Fruit fly (Drosophila melanogaster): ENCODE data around the gene CG11841.

CG11841 gene

dm6 chr3R:29094152-29094551, 43.3 kb downstream of the CG11841 start (continued):
- TF ChIP-seq CG15336 (GFP tag; IDR thresholded peaks at IDR 0.05) = peak; percentile 59; the same call in 1 of the 2 replicates
- TF ChIP-seq lz (GFP tag; optimal IDR thresholded peaks at IDR 0.05) = peak; percentile 18
- TF ChIP-seq CG1621 (tag; optimal IDR thresholded peaks at IDR 0.05) = peak; percentile 65
- peak; percentile 40 for TF ChIP-seq CG11762 (GFP tag; optimal IDR thresholded peaks at IDR 0.05; ENCODE audit: insufficient read depth)
- TF ChIP-seq CG3919 (GFP tag; optimal IDR thresholded peaks at IDR 0.05) = peak; percentile 78
- peak; percentile 37 for TF ChIP-seq CG6792 (GFP tag; optimal IDR thresholded peaks at IDR 0.05)
- peak; percentile 47 for TF ChIP-seq CG16779 (tag; optimal IDR thresholded peaks at IDR 0.05)
- peak; percentile 69 for TF ChIP-seq CG10631 (GFP tag; optimal IDR thresholded peaks at IDR 0.05)
- peak; percentile 6 for TF ChIP-seq CG31627 (GFP tag; optimal IDR thresholded peaks at IDR 0.05)
- peak; percentile 22 for TF ChIP-seq CG8319 (GFP tag; optimal IDR thresholded peaks at IDR 0.05)
- TF ChIP-seq Sox102F (GFP tag; optimal IDR thresholded peaks at IDR 0.05) = no peak
- no peak for TF ChIP-seq Eip93F (GFP tag; optimal IDR thresholded peaks at IDR 0.05)
- peak; percentile 9 for TF ChIP-seq Hr39 (GFP tag; optimal IDR thresholded peaks at IDR 0.05)
- TF ChIP-seq CG8119 (GFP tag; IDR thresholded peaks at IDR 0.05) = peak; percentile 66
- peak; percentile 67 for TF ChIP-seq CG6163 (GFP tag; IDR thresholded peaks at IDR 0.05)
- TF ChIP-seq Lpt (GFP tag; optimal IDR thresholded peaks at IDR 0.05) = peak; percentile 51
- TF ChIP-seq vri (GFP tag; optimal IDR thresholded peaks at IDR 0.05) = no peak
- peak; percentile 57 for TF ChIP-seq CG6276 (GFP tag; optimal IDR thresholded peaks at IDR 0.05)

dm6 chr3R:29095525-29095924, 44.7 kb downstream of the CG11841 start:
- no peak for TF ChIP-seq CG10669 (GFP tag; optimal IDR thresholded peaks at IDR 0.05)
- peak; percentile 5 for TF ChIP-seq CG6854 (GFP tag; optimal IDR thresholded peaks at IDR 0.05)

- peak; percentile 81 for TF ChIP-seq fd59A (GFP tag; optimal IDR thresholded peaks at IDR 0.05)
- TF ChIP-seq CG6792 (GFP tag; optimal IDR thresholded peaks at IDR 0.05) = peak; percentile 82
- peak; percentile 85 for TF ChIP-seq Ets21C (GFP tag; optimal IDR thresholded peaks at IDR 0.05)
- TF ChIP-seq cyc (GFP tag; optimal IDR thresholded peaks at IDR 0.05) = peak; percentile 85
- no peak for TF ChIP-seq CG8319 (GFP tag; optimal IDR thresholded peaks at IDR 0.05)
- peak; percentile 83 for TF ChIP-seq dsx (GFP tag; optimal IDR thresholded peaks at IDR 0.05; ENCODE audit: poor library complexity, severe bottlenecking)
- TF ChIP-seq Lpt (GFP tag; optimal IDR thresholded peaks at IDR 0.05) = no peak
- TF ChIP-seq Blimp-1 (GFP tag; optimal IDR thresholded peaks at IDR 0.05) = peak; percentile 56
- TF ChIP-seq CG6854 (GFP tag; optimal IDR thresholded peaks at IDR 0.05) = peak; percentile 22
- no peak for TF ChIP-seq Eip75B (GFP tag; optimal IDR thresholded peaks at IDR 0.05)
- peak; percentile 61 for TF ChIP-seq Sox15 (GFP tag; optimal IDR thresholded peaks at IDR 0.05)
- TF ChIP-seq CG31627 (GFP tag; optimal IDR thresholded peaks at IDR 0.05) = peak; percentile 88
- TF ChIP-seq CG3919 (GFP tag; optimal IDR thresholded peaks at IDR 0.05) = peak; percentile 78
- TF ChIP-seq CG7368 (GFP tag; optimal IDR thresholded peaks at IDR 0.05) = peak; percentile 50
- TF ChIP-seq Eip78C (GFP tag) = peak; percentile 96
- 0 out of 3 replicates have a peak, but pooled peaks have one; percentile 25 for TF ChIP-seq eg (GFP tag; IDR thresholded peaks at IDR 0.05)
- TF ChIP-seq acj6 (GFP tag; optimal IDR thresholded peaks at IDR 0.05) = no peak
- TF ChIP-seq CG32006 (GFP tag; optimal IDR thresholded peaks at IDR 0.05) = no peak
- peak; percentile 66 for TF ChIP-seq CG9139 (GFP tag; optimal IDR thresholded peaks at IDR 0.05)
- peak; percentile 51 for TF ChIP-seq Eip93F (GFP tag; optimal IDR thresholded peaks at IDR 0.05)
- peak; percentile 53 for TF ChIP-seq CG16779 (tag; optimal IDR thresholded peaks at IDR 0.05)
- TF ChIP-seq net (GFP tag; optimal IDR thresholded peaks at IDR 0.05) = peak; percentile 68
- peak; percentile 72 for TF ChIP-seq CG1621 (tag; optimal IDR thresholded peaks at IDR 0.05)
- TF ChIP-seq CG11902 (GFP tag; optimal IDR thresholded peaks at IDR 0.05) = peak; percentile 59
- peak; percentile 77 for TF ChIP-seq achi (GFP tag; optimal IDR thresholded peaks at IDR 0.05)
- no peak for TF ChIP-seq Smox (GFP tag; optimal IDR thresholded peaks at IDR 0.05)
- no peak for TF ChIP-seq CG4318 (GFP tag; optimal IDR thresholded peaks at IDR 0.05)
- TF ChIP-seq salr (GFP tag; optimal IDR thresholded peaks at IDR 0.05) = peak in 1 of 2 experiments; percentile 60
- TF ChIP-seq pdm3 (GFP tag; optimal IDR thresholded peaks at IDR 0.05) = no peak
- no peak for TF ChIP-seq CG11294 (GFP tag; IDR thresholded peaks at IDR 0.05)
- TF ChIP-seq topi (GFP tag; optimal IDR thresholded peaks at IDR 0.05) = peak; percentile 90
- no peak for TF ChIP-seq vri (GFP tag; optimal IDR thresholded peaks at IDR 0.05)
- TF ChIP-seq OdsH (GFP tag; optimal IDR thresholded peaks at IDR 0.05) = no peak
- peak; percentile 91 for TF ChIP-seq Met (GFP tag; optimal IDR thresholded peaks at IDR 0.05)
- peak; percentile 83 for TF ChIP-seq CG3032 (tag; optimal IDR thresholded peaks at IDR 0.05)
- peak in 1 of 2 experiments; percentile 88 for TF ChIP-seq ss (GFP tag; optimal IDR thresholded peaks at IDR 0.05)
- TF ChIP-seq Sox102F (GFP tag; optimal IDR thresholded peaks at IDR 0.05) = peak; percentile 89
- peak; percentile 66 for TF ChIP-seq CG8632 (GFP tag; optimal IDR thresholded peaks at IDR 0.05)
Measured at dm6 chr3R:29096009-29096443, 45.2 kb downstream of the CG11841 start.

All from whole organism, prepupa.